Fruit fly (Drosophila melanogaster) whole organism, prepupa: ENCODE results near the gene CG42832.

Experiments used
- Blimp-1 ChIP-seq: fragments of 200-800 bp; sonication (Bioruptor generic); optimal IDR thresholded peaks from 3 replicates; lab custom pipeline; 2017; ENCODE audit warnings: missing biosample characterization, missing genetic modification characterization, mild to moderate bottlenecking, moderate library complexity, missing genetic modification reagents
- CG10631 ChIP-seq: fragments of 200-800 bp; sonication (Bioruptor generic); optimal IDR thresholded peaks from 2 replicates; lab custom pipeline; 2016; ENCODE audit warnings: missing biosample characterization, missing genetic modification characterization
- CG11294 ChIP-seq: fragments of 200-800 bp; sonication (Bioruptor generic); IDR thresholded peaks from 2 replicates; pipeline ENCODE4 v1.3.6; 2022; ENCODE audit warnings: missing biosample characterization, missing genetic modification characterization
- CG11762 ChIP-seq: fragments of 200-800 bp; sonication (Bioruptor generic); optimal IDR thresholded peaks from 3 replicates; lab custom pipeline; 2016; ENCODE audit warnings: missing biosample characterization, missing genetic modification characterization; ENCODE audit not compliant: insufficient read depth
- CG11902 ChIP-seq: fragments of 200-800 bp; sonication (Bioruptor generic); optimal IDR thresholded peaks from 3 replicates; lab custom pipeline; 2016; ENCODE audit warnings: missing biosample characterization, missing genetic modification characterization
- CG1621 ChIP-seq: fragments of 200-800 bp; sonication (Bioruptor generic); optimal IDR thresholded peaks from 3 replicates; lab custom pipeline; 2018; ENCODE audit warnings: missing biosample characterization, mild to moderate bottlenecking, missing genetic modification characterization
- CG31627 ChIP-seq: fragments of 200-800 bp; sonication (Bioruptor generic); optimal IDR thresholded peaks from 3 replicates; lab custom pipeline; 2016; ENCODE audit warnings: missing biosample characterization, missing genetic modification characterization
- CG3919 ChIP-seq: fragments of 200-800 bp; sonication (Bioruptor generic); optimal IDR thresholded peaks from 3 replicates; lab custom pipeline; 2016; ENCODE audit warnings: missing biosample characterization, missing genetic modification characterization
- CG4318 ChIP-seq: fragments of 200-800 bp; sonication (Bioruptor generic); optimal IDR thresholded peaks from 3 replicates; lab custom pipeline; 2017; ENCODE audit warnings: missing biosample characterization, mild to moderate bottlenecking, missing genetic modification characterization
- CG6163 ChIP-seq: fragments of 200-800 bp; sonication (Bioruptor generic); IDR thresholded peaks from 3 replicates; pipeline ENCODE4 v1.3.6; 2022; ENCODE audit warnings: missing biosample characterization, missing genetic modification characterization
- CG6276 ChIP-seq: fragments of 200-800 bp; sonication (Bioruptor generic); optimal IDR thresholded peaks from 2 replicates; lab custom pipeline; 2017; ENCODE audit warnings: missing biosample characterization, mild to moderate bottlenecking, missing genetic modification characterization
- CG6792 ChIP-seq: fragments of 200-800 bp; sonication (Bioruptor generic); optimal IDR thresholded peaks from 3 replicates; lab custom pipeline; 2016; ENCODE audit warnings: missing biosample characterization, missing genetic modification characterization
- CG6854 ChIP-seq: fragments of 200-800 bp; sonication (Bioruptor generic); optimal IDR thresholded peaks from 2 replicates; lab custom pipeline; 2017; ENCODE audit warnings: missing biosample characterization, mild to moderate bottlenecking, missing genetic modification characterization
- CG7368 ChIP-seq: fragments of 200-800 bp; sonication (Bioruptor generic); optimal IDR thresholded peaks from 3 replicates; lab custom pipeline; 2016; ENCODE audit warnings: missing biosample characterization, missing genetic modification characterization
- CG8319 ChIP-seq: fragments of 200-800 bp; sonication (Bioruptor generic); optimal IDR thresholded peaks from 3 replicates; lab custom pipeline; 2016; ENCODE audit warnings: missing biosample characterization, missing genetic modification characterization
- CG8632 ChIP-seq: fragments of 200-800 bp; sonication (Bioruptor generic); optimal IDR thresholded peaks from 3 replicates; lab custom pipeline; 2016; ENCODE audit warnings: missing biosample characterization, missing genetic modification characterization
- CG9139 ChIP-seq: fragments of 200-800 bp; sonication (Bioruptor generic); optimal IDR thresholded peaks from 3 replicates; lab custom pipeline; 2017; ENCODE audit warnings: missing biosample characterization, mild to moderate bottlenecking, missing genetic modification characterization
- Ets96B ChIP-seq: fragments of 200-800 bp; optimal IDR thresholded peaks from 2 replicates; lab custom pipeline; 2019; ENCODE audit warnings: missing biosample characterization, mild to moderate bottlenecking, missing genetic modification characterization, moderate library complexity
- Hr38 ChIP-seq: sonication (Bioruptor generic); optimal IDR thresholded peaks from 2 replicates; lab custom pipeline; 2016; ENCODE audit warnings: missing biosample characterization, missing genetic modification characterization
- Hr39 ChIP-seq: fragments of 200-800 bp; sonication (Bioruptor generic); optimal IDR thresholded peaks from 2 replicates; lab custom pipeline; 2016; ENCODE audit warnings: missing biosample characterization, missing genetic modification characterization
- Hr4 ChIP-seq: fragments of 200-800 bp; sonication (Bioruptor generic); optimal IDR thresholded peaks from 3 replicates; lab custom pipeline; 2016; ENCODE audit warnings: missing biosample characterization, missing genetic modification characterization
- Lpt ChIP-seq: fragments of 200-800 bp; sonication (Bioruptor generic); optimal IDR thresholded peaks from 3 replicates; lab custom pipeline; 2016; ENCODE audit warnings: missing biosample characterization, missing genetic modification characterization
- Met ChIP-seq: fragments of 200-800 bp; sonication (Bioruptor generic); optimal IDR thresholded peaks from 3 replicates; lab custom pipeline; 2016; ENCODE audit warnings: missing biosample characterization, missing genetic modification characterization
- OdsH ChIP-seq: fragments of 200-800 bp; sonication (Bioruptor generic); optimal IDR thresholded peaks from 3 replicates; lab custom pipeline; 2016; ENCODE audit warnings: missing biosample characterization, missing genetic modification characterization
- Smox ChIP-seq: fragments of 200-800 bp; sonication (Bioruptor generic); optimal IDR thresholded peaks from 3 replicates; lab custom pipeline; 2016; ENCODE audit warnings: missing biosample characterization, missing genetic modification characterization
- Sox102F ChIP-seq: fragments of 200-800 bp; sonication (Bioruptor generic); optimal IDR thresholded peaks from 2 replicates; lab custom pipeline; 2016; ENCODE audit warnings: missing biosample characterization, mild to moderate bottlenecking, missing genetic modification characterization
- Sox14 ChIP-seq: fragments of 200-800 bp; sonication (Bioruptor generic); optimal IDR thresholded peaks from 3 replicates; lab custom pipeline; 2016; ENCODE audit warnings: missing biosample characterization, missing genetic modification characterization
- achi ChIP-seq: fragments of 200-800 bp; sonication (Bioruptor generic); optimal IDR thresholded peaks from 3 replicates; lab custom pipeline; 2016; ENCODE audit warnings: missing biosample characterization, missing genetic modification characterization
- acj6 ChIP-seq: fragments of 200-800 bp; sonication (Bioruptor generic); optimal IDR thresholded peaks from 3 replicates; lab custom pipeline; 2016; ENCODE audit warnings: missing biosample characterization, missing genetic modification characterization
- cyc ChIP-seq: fragments of 200-800 bp; sonication (Bioruptor generic); optimal IDR thresholded peaks from 3 replicates; lab custom pipeline; 2016; ENCODE audit warnings: missing biosample characterization, missing genetic modification characterization
- dac ChIP-seq: fragments of 200-800 bp; sonication (Bioruptor generic); optimal IDR thresholded peaks from 2 replicates; lab custom pipeline; 2017; ENCODE audit warnings: missing biosample characterization, mild to moderate bottlenecking, missing genetic modification characterization
- dsx ChIP-seq: fragments of 200-800 bp; optimal IDR thresholded peaks from 3 replicates; lab custom pipeline; 2019; ENCODE audit warnings: missing biosample characterization, mild to moderate bottlenecking, missing genetic modification characterization, moderate library complexity; ENCODE audit not compliant: poor library complexity, severe bottlenecking
- eg ChIP-seq: fragments of 200-800 bp; sonication (Bioruptor generic); IDR thresholded peaks from 3 replicates; pipeline ENCODE4 v1.3.6; 2022; ENCODE audit warnings: missing biosample characterization, missing genetic modification characterization
- fd59A ChIP-seq: fragments of 200-800 bp; sonication (Bioruptor generic); optimal IDR thresholded peaks from 2 replicates; lab custom pipeline; 2017; ENCODE audit warnings: missing biosample characterization, mild to moderate bottlenecking, missing genetic modification characterization, missing genetic modification reagents
- fd85E ChIP-seq: fragments of 200-800 bp; sonication (Bioruptor generic); optimal IDR thresholded peaks from 3 replicates; lab custom pipeline; 2016; ENCODE audit warnings: missing biosample characterization, missing genetic modification characterization
- fkh ChIP-seq: fragments of 200-800 bp; sonication (Bioruptor generic); optimal IDR thresholded peaks from 3 replicates; lab custom pipeline; 2017; ENCODE audit warnings: missing biosample characterization, mild to moderate bottlenecking, missing genetic modification characterization, moderate library complexity
- lz ChIP-seq: fragments of 200-800 bp; sonication (Bioruptor generic); optimal IDR thresholded peaks from 3 replicates; lab custom pipeline; 2016; ENCODE audit warnings: missing biosample characterization, missing genetic modification characterization
- net ChIP-seq: fragments of 200-800 bp; sonication (Bioruptor generic); optimal IDR thresholded peaks from 3 replicates; lab custom pipeline; 2016; ENCODE audit warnings: missing biosample characterization, missing genetic modification characterization
- pdm3 ChIP-seq: fragments of 200-800 bp; sonication (Bioruptor generic); optimal IDR thresholded peaks from 3 replicates; lab custom pipeline; 2016; ENCODE audit warnings: missing biosample characterization, missing genetic modification characterization
- salr ChIP-seq, 2 experiments: fragments of 200-800 bp; sonication (Bioruptor generic); optimal IDR thresholded peaks; 3 replicates each; lab custom pipeline; 2016 to 2018; ENCODE audit warnings: missing biosample characterization in 2 of 2, missing genetic modification characterization in 2 of 2, mild to moderate bottlenecking in 1 of 2
- ss ChIP-seq, 2 experiments: fragments of 200-800 bp; sonication (Bioruptor generic); optimal IDR thresholded peaks; 2 replicates in 1 of 2; 3 replicates in 1 of 2; lab custom pipeline; 2017 to 2018; ENCODE audit warnings: mild to moderate bottlenecking in 2 of 2, missing biosample characterization in 2 of 2, missing genetic modification characterization in 2 of 2, moderate library complexity in 1 of 2
- svp ChIP-seq: fragments of 200-800 bp; sonication (Bioruptor generic); peaks from one replicate; lab custom pipeline; 2016; ENCODE audit warnings: missing biosample characterization, missing genetic modification characterization
- topi ChIP-seq: fragments of 200-800 bp; sonication (Bioruptor generic); optimal IDR thresholded peaks from 3 replicates; lab custom pipeline; 2016; ENCODE audit warnings: missing biosample characterization, missing genetic modification characterization
- vri ChIP-seq: fragments of 200-800 bp; sonication (Bioruptor generic); optimal IDR thresholded peaks from 3 replicates; lab custom pipeline; 2016; ENCODE audit warnings: missing biosample characterization, mild to moderate bottlenecking, missing genetic modification characterization

CG42832 gene

dm6 chr3L:11609835-11610234 lies at the start of gene CG42832:
Gene CG42832 (plus strand): TSS chr3L:11610135.
- TF ChIP-seq fkh (GFP tag; lab: Kevin White, UChicago) (peak; percentile 5), achi (GFP tag; lab: Kevin White, UChicago) (no peak)

dm6 chr3L:11560885-11561284 lies 49.0 kb upstream of the CG42832 start:
- TF ChIP-seq CG9139 (GFP tag; lab: Kevin White, UChicago), result no peak
- no peak for TF ChIP-seq Sox14 (GFP tag; lab: Kevin White, UChicago)
- TF ChIP-seq ss (GFP tag; optimal IDR thresholded peaks at IDR 0.05; lab: Kevin White, UChicago), result peak; percentile 15 to 30
- no peak for TF ChIP-seq achi (GFP tag; lab: Kevin White, UChicago)
- TF ChIP-seq CG11902 (GFP tag; lab: Kevin White, UChicago), result no peak
- TF ChIP-seq cyc (GFP tag; lab: Kevin White, UChicago), result no peak
- TF ChIP-seq svp, result peak; percentile 98
- no peak for TF ChIP-seq CG6854 (GFP tag; lab: Kevin White, UChicago)
- no peak for TF ChIP-seq fkh (GFP tag; lab: Kevin White, UChicago)
- TF ChIP-seq Lpt (GFP tag; lab: Kevin White, UChicago), result no peak
- no peak for TF ChIP-seq Smox (GFP tag; lab: Kevin White, UChicago)
- TF ChIP-seq net (GFP tag; lab: Kevin White, UChicago), result no peak
- no peak for TF ChIP-seq CG10631 (GFP tag; lab: Kevin White, UChicago)
- peak; percentile 34; the same call in 2 of the 3 replicates for TF ChIP-seq CG6163 (GFP tag; lab: Robert Waterston, UW)
- TF ChIP-seq CG31627, result no peak
- no peak for TF ChIP-seq Hr4
- peak; percentile 33 for TF ChIP-seq Hr39 (GFP tag; lab: Kevin White, UChicago)
- no peak for TF ChIP-seq lz (GFP tag; lab: Kevin White, UChicago)
- TF ChIP-seq CG8632 (GFP tag; lab: Kevin White, UChicago), result no peak
- no peak for TF ChIP-seq CG11762 (GFP tag; lab: Kevin White, UChicago)
- no peak for TF ChIP-seq eg (GFP tag; lab: Robert Waterston, UW)
- TF ChIP-seq, all 60 proteins: peak for 4

dm6 chr3L:11561946-11562760 lies 47.8 kb upstream of the CG42832 start, which contains the start of the genes CG7394 and Mob2:
Gene CG7394 (plus strand): TSS chr3L:11561996.
Gene Mob2 (minus strand): TSS chr3L:11562233.
- TF ChIP-seq Sox102F (GFP tag; lab: Kevin White, UChicago), result peak; percentile 90
- peak; percentile 63 for TF ChIP-seq fd85E (GFP tag; lab: Kevin White, UChicago)
- peak; percentile 74 for TF ChIP-seq CG8319 (GFP tag; lab: Kevin White, UChicago)
- TF ChIP-seq fd59A (GFP tag; lab: Kevin White, UChicago), result peak; percentile 73
- peak; percentile 85 for TF ChIP-seq Ets96B
- TF ChIP-seq CG6854 (GFP tag; lab: Kevin White, UChicago), result no peak
- no peak for TF ChIP-seq CG9139 (GFP tag; lab: Kevin White, UChicago)
- TF ChIP-seq CG8632 (GFP tag; lab: Kevin White, UChicago), result peak; percentile 88
- peak; percentile 78 for TF ChIP-seq CG4318 (GFP tag; lab: Kevin White, UChicago)
- TF ChIP-seq CG3919, result peak; percentile 89
- TF ChIP-seq CG6163 (GFP tag; lab: Robert Waterston, UW), result peak; percentile 94
- peak; percentile 27 for TF ChIP-seq CG6276 (GFP tag; lab: Kevin White, UChicago)
- peak; percentile 77 for TF ChIP-seq CG11294 (GFP tag; lab: Robert Waterston, UW)
- TF ChIP-seq CG31627, result peak; percentile 88
- TF ChIP-seq acj6 (GFP tag; lab: Kevin White, UChicago), result peak; percentile 91
- peak; percentile 73 to 85 for TF ChIP-seq salr (GFP tag; optimal IDR thresholded peaks at IDR 0.05; lab: Kevin White, UChicago)
- peak; percentile 83 for TF ChIP-seq CG6792 (GFP tag; lab: Kevin White, UChicago)
- peak; percentile 91 for TF ChIP-seq Met
- peak; percentile 92 for TF ChIP-seq OdsH (GFP tag; lab: Kevin White, UChicago)
- peak; percentile 49 for TF ChIP-seq CG1621
- peak; percentile 86 for TF ChIP-seq fkh (GFP tag; lab: Kevin White, UChicago)
- TF ChIP-seq Blimp-1 (GFP tag; lab: Kevin White, UChicago), result peak; percentile 46
- peak; percentile 96 for TF ChIP-seq svp
- TF ChIP-seq CG7368 (GFP tag; lab: Kevin White, UChicago), result peak; percentile 88
- peak; percentile 87 for TF ChIP-seq topi (GFP tag; lab: Kevin White, UChicago)
- peak; percentile 53 for TF ChIP-seq Hr38
- TF ChIP-seq dsx (GFP tag; lab: Kevin White, UChicago), result peak; percentile 80
- TF ChIP-seq vri (GFP tag; lab: Kevin White, UChicago), result peak; percentile 91
- TF ChIP-seq pdm3, result peak; percentile 92
- peak; percentile 48 for TF ChIP-seq dac (GFP tag; lab: Kevin White, UChicago)
- TF ChIP-seq lz (GFP tag; lab: Kevin White, UChicago), result peak; percentile 86
- TF ChIP-seq CG10631 (GFP tag; lab: Kevin White, UChicago), result peak; percentile 89
- TF ChIP-seq CG11902 (GFP tag; lab: Kevin White, UChicago), result peak; percentile 78
